Fruit fly (Drosophila melanogaster): ENCODE data around the gene FER.

The FER gene

DNA sequence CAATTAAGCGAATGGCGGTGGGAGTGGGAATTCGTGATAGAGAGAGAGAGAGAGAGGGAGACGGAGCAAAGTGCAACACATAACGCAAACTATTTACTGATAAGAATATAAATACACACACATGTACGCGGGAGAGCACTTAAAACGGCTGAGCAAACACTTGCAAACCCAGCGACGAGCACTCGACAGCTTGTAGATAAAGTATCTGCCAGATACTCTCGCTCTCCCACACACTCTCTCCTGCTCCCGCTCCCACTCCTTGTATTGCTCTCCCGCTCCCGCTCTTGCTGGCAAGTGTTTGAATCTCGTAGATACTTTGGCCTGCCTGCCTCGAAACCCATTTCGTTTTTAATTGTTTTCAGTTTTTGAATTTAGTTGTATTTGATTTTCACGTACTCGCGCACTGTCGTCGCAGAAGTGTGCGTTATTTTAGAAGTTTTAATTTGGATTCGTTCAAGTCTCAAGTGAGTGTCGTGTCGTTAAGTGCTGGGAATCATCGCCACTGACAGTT, 33.9 kb upstream of the FER start:
- TF ChIP-seq insv (optimal IDR thresholded peaks at IDR 0.05) (no peak), Sin3A (optimal IDR thresholded peaks at IDR 0.05) (no peak), ttk (optimal IDR thresholded peaks at IDR 0.05) (no peak), Myc (optimal IDR thresholded peaks at IDR 0.05) (no peak), psq (optimal IDR thresholded peaks at IDR 0.05) (no peak), h (optimal IDR thresholded peaks at IDR 0.05) (no peak)

DNA sequence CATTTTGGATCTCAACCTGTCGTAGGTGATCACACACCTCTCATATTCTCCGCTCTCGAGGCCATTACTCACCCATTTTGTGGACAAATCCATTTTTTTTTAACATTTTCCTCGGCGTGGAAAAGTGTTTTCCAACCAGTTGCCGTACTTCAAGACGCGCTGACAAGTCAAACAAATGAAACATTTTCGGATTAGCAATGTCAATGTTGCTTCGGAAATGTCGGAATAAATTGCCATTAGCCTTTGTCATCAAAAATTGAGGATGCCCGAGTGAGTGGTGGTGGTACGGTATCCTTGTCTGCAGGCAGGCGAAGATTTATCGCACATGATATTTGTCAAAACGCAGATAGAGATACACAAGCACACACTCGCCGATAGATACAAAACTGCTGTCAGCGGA, 33.0 kb upstream of the FER start:
- TF ChIP-seq ttk (optimal IDR thresholded peaks at IDR 0.05) (no peak), h (optimal IDR thresholded peaks at IDR 0.05) (no peak), Myc (optimal IDR thresholded peaks at IDR 0.05) (no peak), psq (optimal IDR thresholded peaks at IDR 0.05) (no peak), insv (optimal IDR thresholded peaks at IDR 0.05) (no peak), Sin3A (optimal IDR thresholded peaks at IDR 0.05) (no peak)

DNA sequence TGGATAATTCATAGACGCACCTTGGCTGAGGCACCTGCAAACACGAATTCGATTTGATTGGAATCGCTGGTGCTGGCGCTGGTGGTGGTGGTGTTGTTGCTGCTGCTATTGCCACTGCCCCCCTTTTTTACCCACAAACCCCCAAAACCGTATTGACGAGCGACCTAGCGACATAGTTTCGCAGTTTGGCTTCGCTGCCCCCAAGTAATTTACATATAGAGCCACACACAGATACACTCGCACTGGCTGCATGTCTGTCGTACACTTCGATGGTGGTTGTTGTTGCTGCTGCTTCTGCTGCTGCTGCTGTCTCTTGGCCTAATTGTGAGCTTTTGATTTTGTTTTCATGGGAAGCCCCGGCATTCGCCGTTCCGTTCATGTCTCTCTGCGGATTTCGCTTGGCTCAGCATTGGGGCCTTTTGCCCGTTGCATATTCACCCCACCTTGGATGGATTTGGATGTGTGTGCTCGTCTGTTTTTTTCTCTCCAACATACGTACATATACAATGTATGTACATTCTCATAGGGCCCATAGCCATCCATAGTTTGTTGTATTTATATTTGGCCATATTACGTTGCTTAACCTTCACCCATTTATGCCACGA, 29.8 kb upstream of the FER start:
- no peak for TF ChIP-seq ttk (optimal IDR thresholded peaks at IDR 0.05)
- no peak for TF ChIP-seq insv (optimal IDR thresholded peaks at IDR 0.05)
- no peak for TF ChIP-seq Myc (optimal IDR thresholded peaks at IDR 0.05)
- TF ChIP-seq h (optimal IDR thresholded peaks at IDR 0.05) = no peak
- TF ChIP-seq Sin3A (optimal IDR thresholded peaks at IDR 0.05) = no peak
- no peak for TF ChIP-seq psq (optimal IDR thresholded peaks at IDR 0.05)

DNA sequence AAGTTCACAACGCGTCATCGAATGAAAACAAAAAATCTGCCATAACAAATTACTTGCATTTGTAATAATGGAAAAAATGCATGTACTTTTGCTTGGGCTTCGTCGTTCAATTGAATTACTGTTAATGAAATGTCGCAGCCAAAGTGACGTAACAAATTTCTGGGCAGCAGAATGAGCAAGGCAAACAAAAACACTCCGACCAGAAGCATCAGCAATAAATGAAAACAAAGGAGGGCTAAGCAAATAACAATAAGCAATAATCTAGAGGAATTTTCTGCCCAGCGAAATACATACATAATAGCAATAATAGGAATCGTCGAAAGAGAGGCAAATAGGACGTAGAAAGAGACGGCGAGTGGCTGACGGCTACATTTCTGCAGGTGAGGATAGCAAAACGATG, 28.0 kb upstream of the FER start:
- no peak for TF ChIP-seq psq (optimal IDR thresholded peaks at IDR 0.05)
- TF ChIP-seq ttk (optimal IDR thresholded peaks at IDR 0.05) = no peak
- no peak for TF ChIP-seq Myc (optimal IDR thresholded peaks at IDR 0.05)
- no peak for TF ChIP-seq Sin3A (optimal IDR thresholded peaks at IDR 0.05)
- TF ChIP-seq h (optimal IDR thresholded peaks at IDR 0.05) = no peak

DNA sequence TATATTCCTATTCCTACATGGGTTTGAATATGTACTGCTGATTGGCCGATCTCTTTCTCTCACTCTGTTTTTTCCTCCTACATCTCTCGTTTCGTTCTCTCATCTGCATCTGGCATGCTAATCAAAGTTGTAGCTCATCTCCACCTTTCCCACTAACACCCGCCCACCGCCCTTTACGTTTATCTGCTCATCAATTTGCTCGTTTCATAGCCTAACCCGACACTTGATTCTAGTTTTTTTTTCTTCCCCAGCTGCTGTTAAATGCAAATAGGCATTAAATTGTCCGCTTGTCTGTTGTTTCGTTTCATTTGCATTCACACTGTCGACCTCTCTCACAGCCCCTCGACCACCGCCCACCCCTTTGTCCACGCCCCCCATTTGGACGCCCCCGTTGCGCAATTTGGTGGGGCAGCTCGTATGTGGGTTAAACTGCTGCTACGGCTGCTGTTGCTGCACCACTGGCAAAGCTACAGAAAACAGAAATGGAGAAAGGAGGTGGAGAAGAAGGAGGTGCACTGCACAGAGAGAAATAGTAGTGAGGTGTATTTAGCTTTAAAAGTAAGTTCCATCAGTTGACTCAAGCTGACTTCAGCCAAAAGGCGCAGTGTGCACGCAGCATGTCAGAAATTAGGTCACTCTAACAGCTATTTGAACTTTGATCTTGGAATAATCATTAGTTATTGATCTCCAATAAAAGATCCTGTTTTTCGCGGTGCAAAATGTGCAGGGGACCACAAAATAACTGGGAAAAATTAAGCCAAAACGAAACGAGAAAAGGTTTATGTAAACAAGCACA, 26.3 kb upstream of the FER start:
- no peak for TF ChIP-seq ttk (optimal IDR thresholded peaks at IDR 0.05)
- no peak for TF ChIP-seq Sin3A (optimal IDR thresholded peaks at IDR 0.05)
- no peak for TF ChIP-seq insv (optimal IDR thresholded peaks at IDR 0.05)
- TF ChIP-seq psq (optimal IDR thresholded peaks at IDR 0.05) = no peak
- TF ChIP-seq Myc (optimal IDR thresholded peaks at IDR 0.05) = no peak
- TF ChIP-seq h (optimal IDR thresholded peaks at IDR 0.05) = no peak

DNA sequence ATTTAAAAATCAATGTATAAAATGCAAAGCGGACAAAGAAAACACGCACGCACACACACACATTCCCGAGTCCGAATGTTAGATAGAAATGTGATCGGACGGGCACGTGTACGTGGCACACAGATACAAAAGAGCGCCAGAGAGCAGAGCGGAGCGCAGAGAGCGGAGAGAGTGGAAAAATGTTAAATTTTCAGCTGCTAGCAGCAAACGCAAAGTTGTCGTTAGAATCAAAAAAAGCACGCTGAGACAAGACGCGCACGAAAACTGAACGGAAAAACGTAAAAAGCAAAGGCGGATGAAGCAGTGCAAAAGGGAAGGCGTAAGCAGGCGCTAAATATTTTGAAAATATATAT, 24.9 kb upstream of the FER start:
- no peak for TF ChIP-seq Myc (optimal IDR thresholded peaks at IDR 0.05)
- no peak for TF ChIP-seq insv (optimal IDR thresholded peaks at IDR 0.05)
- TF ChIP-seq psq (optimal IDR thresholded peaks at IDR 0.05) = no peak
- no peak for TF ChIP-seq ttk (optimal IDR thresholded peaks at IDR 0.05)
- TF ChIP-seq h (optimal IDR thresholded peaks at IDR 0.05) = no peak
- TF ChIP-seq Sin3A (optimal IDR thresholded peaks at IDR 0.05) = no peak

DNA sequence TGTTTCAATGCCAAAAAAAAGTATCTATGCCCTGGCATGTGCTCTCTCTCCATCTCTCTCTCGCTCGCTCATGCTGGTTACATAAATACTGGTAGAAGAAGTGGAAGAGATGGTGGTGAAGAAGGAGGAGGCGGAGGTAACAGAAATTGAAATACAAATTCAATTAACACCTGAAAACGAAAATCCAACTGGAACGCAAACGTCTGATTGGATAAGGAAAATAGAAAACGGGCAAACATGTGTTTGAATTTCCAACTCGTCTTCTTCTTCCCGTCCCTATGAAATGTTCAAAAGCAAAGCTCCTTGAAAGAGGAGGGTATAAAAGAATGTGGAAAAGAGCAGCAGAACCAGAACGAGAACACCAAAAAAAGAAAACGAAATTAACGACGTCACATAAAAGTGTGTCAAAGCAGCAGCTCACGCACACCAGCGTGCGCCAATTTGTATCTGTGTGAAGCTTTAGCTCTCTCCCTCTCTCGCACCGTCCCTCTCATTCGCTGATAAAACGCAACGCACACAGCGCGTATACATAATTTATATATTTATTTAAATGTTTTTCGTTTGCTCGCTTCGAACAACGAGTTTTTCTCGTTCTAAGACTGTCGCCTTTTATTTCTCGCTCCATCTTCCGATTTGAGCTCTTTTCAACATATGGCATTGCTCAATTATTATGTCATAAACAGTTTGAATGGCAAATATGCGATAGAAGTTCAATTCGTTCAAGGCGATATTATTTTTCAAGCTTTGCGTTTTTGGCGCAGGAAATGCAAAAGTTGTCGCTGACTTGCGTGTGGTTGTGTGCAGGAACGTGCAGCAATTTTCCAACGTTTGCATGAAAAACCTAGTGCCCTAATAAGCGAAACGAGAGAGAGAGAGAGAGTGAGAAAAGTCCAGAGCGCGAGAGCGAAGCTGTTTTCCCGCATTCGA, 24.3 kb upstream of the FER start:
- TF ChIP-seq h (optimal IDR thresholded peaks at IDR 0.05) = no peak
- no peak for TF ChIP-seq Sin3A (optimal IDR thresholded peaks at IDR 0.05)
- TF ChIP-seq ttk (optimal IDR thresholded peaks at IDR 0.05) = no peak
- TF ChIP-seq psq (optimal IDR thresholded peaks at IDR 0.05) = no peak
- no peak for TF ChIP-seq insv (optimal IDR thresholded peaks at IDR 0.05)
- no peak for TF ChIP-seq Myc (optimal IDR thresholded peaks at IDR 0.05)

DNA sequence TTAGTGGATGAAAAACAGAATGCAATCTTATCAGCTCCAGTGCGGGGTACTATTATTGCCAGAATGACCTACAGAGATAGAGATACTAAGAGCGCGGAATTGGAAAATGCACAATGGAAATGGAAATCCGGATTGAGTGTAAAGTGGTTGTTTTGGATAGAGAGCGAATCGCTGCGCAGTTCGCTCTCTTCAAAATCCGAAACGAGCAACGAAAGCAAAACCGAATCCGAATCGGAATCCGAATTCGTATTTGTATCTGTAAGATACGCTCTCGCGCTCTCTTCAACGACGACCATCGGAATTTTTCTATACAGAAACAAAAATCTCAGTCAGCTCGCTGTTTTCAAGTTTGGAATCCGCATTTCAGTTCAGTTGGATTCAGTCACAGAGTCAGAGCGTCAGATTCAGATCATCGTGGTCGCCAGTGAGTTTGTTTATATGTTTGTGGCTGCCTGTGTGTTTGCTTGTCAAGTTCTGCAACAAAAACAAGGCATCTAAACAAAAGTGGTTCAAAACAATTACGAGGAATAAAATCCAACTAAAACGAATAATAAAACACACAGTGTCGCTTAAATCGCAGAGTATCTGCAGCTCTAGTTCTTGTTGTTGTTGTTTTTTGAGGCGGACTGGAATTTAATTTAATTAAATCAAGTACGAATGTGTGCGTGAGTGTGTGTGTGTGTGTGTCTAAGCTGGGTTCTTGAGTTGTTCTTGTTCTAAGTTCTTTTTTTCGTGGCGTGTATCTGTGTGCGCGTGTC, 23.4 kb upstream of the FER start, which contains the start of gene ps:
Gene ps (plus strand): TSS at position 364 of the 758 bp plus-strand sequence.
- TF ChIP-seq insv (optimal IDR thresholded peaks at IDR 0.05) (no peak), ttk (optimal IDR thresholded peaks at IDR 0.05) (no peak), Myc (optimal IDR thresholded peaks at IDR 0.05) (no peak), h (optimal IDR thresholded peaks at IDR 0.05) (no peak), psq (optimal IDR thresholded peaks at IDR 0.05) (no peak), Sin3A (optimal IDR thresholded peaks at IDR 0.05) (no peak)

DNA sequence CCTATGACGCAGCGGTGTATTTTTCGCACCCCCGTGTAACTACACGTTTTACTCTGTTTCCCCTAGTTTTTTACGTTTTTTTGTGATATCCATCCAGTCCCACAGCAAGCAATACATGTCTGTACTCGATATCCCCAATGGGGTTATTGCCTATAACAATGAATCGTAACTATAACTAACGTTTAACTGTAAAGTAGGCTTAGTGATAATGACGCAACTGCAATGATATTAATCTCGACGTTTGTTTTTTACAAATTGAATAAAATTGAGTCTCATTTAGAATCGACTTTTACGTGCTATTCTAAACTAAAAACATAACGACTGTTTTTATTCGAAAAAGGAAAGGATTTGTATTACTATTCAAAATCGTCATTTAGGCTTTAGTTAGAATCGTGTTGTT, 22.6 kb upstream of the FER start:
- TF ChIP-seq Sin3A (optimal IDR thresholded peaks at IDR 0.05) (no peak), psq (optimal IDR thresholded peaks at IDR 0.05) (no peak), insv (optimal IDR thresholded peaks at IDR 0.05) (no peak), h (optimal IDR thresholded peaks at IDR 0.05) (no peak), ttk (optimal IDR thresholded peaks at IDR 0.05) (no peak), Myc (optimal IDR thresholded peaks at IDR 0.05) (no peak)

DNA sequence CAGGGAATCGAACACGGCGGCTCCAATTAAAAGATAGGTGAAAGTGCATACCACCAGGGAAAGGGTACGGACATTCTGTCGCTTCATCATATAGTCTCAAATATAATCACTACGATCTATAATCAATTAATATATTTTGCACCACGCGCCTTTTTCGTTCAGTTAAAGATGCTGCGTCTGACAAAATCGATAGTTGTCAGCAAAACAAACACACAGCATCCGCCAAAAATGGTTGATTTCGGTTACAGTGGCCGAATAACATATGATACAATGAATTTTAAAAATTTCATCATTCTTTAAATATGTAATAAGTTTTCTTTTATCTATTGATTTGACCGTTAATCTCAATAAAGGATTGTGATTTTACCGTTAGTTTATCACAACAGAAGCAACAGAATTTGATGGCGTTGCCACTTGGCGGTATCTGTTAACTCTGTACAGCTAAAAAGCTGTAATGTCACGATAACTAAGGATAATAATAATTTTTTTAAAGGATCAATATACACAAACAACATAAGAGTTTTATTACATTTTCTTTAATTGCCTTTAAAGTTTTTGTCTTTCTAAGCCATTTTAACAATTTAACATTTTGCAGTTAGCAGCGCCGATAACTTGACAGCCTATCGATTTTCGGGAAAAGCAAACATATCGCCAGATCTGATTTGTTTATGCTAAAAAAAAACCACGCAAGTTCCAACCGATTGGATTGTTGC, 17.7 kb upstream of the FER start, which contains the start of the genes Task7 and alpha-Man-IIa:
Gene Task7 (minus strand): TSS at position 366 of the 713 bp plus-strand sequence.
Gene alpha-Man-IIa (plus strand): TSS at position 621 of the 713 bp plus-strand sequence.
- no peak for TF ChIP-seq insv (optimal IDR thresholded peaks at IDR 0.05)
- no peak for TF ChIP-seq psq (optimal IDR thresholded peaks at IDR 0.05)
- no peak for TF ChIP-seq Myc (optimal IDR thresholded peaks at IDR 0.05)
- TF ChIP-seq ttk (optimal IDR thresholded peaks at IDR 0.05) = no peak
- TF ChIP-seq Sin3A (optimal IDR thresholded peaks at IDR 0.05) = no peak
- no peak for TF ChIP-seq h (optimal IDR thresholded peaks at IDR 0.05)

Measured in Kc167 (cell line).